Fruit fly (Drosophila melanogaster) whole organism, pupa: ENCODE data around the gene CG11878.
A peak's percentile ranks its signal among the peaks of the same experiment; 100 is the strongest.

Experiments
- CG10348 ChIP-seq: fragments of 200-800 bp; sonication (Bioruptor generic); IDR thresholded peaks from 2 replicates; pipeline ENCODE4 v1.3.6; 2022; ENCODE audit warnings: missing biosample characterization, missing genetic modification characterization
- CG12605 ChIP-seq: fragments of 200-800 bp; sonication (Bioruptor generic); IDR thresholded peaks from 2 replicates; pipeline ENCODE4 v1.3.6; 2022; ENCODE audit warnings: missing biosample characterization, missing genetic modification characterization
- CG13204 ChIP-seq: fragments of 200-800 bp; sonication (Bioruptor generic); optimal IDR thresholded peaks from 2 replicates; lab custom pipeline; 2018; ENCODE audit warnings: missing biosample characterization, mild to moderate bottlenecking, missing genetic modification characterization, moderate library complexity
- CG14655 ChIP-seq: fragments of 200-800 bp; sonication (Bioruptor generic); optimal IDR thresholded peaks from 3 replicates; lab custom pipeline; 2017; ENCODE audit warnings: mild to moderate bottlenecking, missing biosample characterization, missing genetic modification reagents, missing genetic modification characterization
- CG15710 ChIP-seq: fragments of 200-800 bp; sonication (Bioruptor generic); optimal IDR thresholded peaks from 2 replicates; lab custom pipeline; 2018; ENCODE audit warnings: missing biosample characterization, mild to moderate bottlenecking, missing genetic modification characterization, moderate library complexity
- CG17806 ChIP-seq: fragments of 200-800 bp; sonication (Bioruptor generic); optimal IDR thresholded peaks from 2 replicates; lab custom pipeline; 2018; ENCODE audit warnings: missing biosample characterization, mild to moderate bottlenecking, missing genetic modification characterization, moderate library complexity
- CG32121 ChIP-seq: fragments of 200-800 bp; sonication (Bioruptor generic); IDR thresholded peaks from 2 replicates; pipeline ENCODE4 v1.3.6; 2022; ENCODE audit warnings: missing biosample characterization, missing genetic modification characterization
- CG34367 ChIP-seq: fragments of 200-800 bp; sonication (Bioruptor generic); optimal IDR thresholded peaks from 2 replicates; lab custom pipeline; 2018; ENCODE audit warnings: missing biosample characterization, mild to moderate bottlenecking, missing genetic modification characterization
- CG4496 ChIP-seq: fragments of 200-800 bp; sonication (Bioruptor generic); IDR thresholded peaks from 3 replicates; pipeline ENCODE4 v1.3.6; 2022; ENCODE audit warnings: missing biosample characterization, missing genetic modification characterization
- CG8159 ChIP-seq: fragments of 200-800 bp; sonication (Bioruptor generic); optimal IDR thresholded peaks from 3 replicates; lab custom pipeline; 2018; ENCODE audit warnings: missing biosample characterization, mild to moderate bottlenecking, missing genetic modification characterization, moderate library complexity
- CG8301 ChIP-seq: fragments of 200-800 bp; sonication (Bioruptor generic); optimal IDR thresholded peaks from 2 replicates; lab custom pipeline; 2018; ENCODE audit warnings: missing biosample characterization, mild to moderate bottlenecking, missing genetic modification characterization
- CG9948 ChIP-seq: fragments of 200-800 bp; sonication (Bioruptor generic); optimal IDR thresholded peaks from 2 replicates; lab custom pipeline; 2018; ENCODE audit warnings: missing biosample characterization, mild to moderate bottlenecking, missing genetic modification characterization, moderate library complexity
- D1 ChIP-seq: fragments of 200-800 bp; sonication (Bioruptor generic); optimal IDR thresholded peaks from 2 replicates; lab custom pipeline; 2018; ENCODE audit warnings: missing biosample characterization, mild to moderate bottlenecking, missing genetic modification characterization, moderate library complexity
- EcR ChIP-seq: fragments of 200-800 bp; sonication (Bioruptor generic); optimal IDR thresholded peaks from 3 replicates; lab custom pipeline; 2019; ENCODE audit warnings: missing biosample characterization, missing genetic modification characterization, mild to moderate bottlenecking, moderate library complexity, missing genetic modification reagents
- Ets98B ChIP-seq: fragments of 200-800 bp; sonication (Bioruptor generic); IDR thresholded peaks from 2 replicates; pipeline ENCODE4 v1.3.6; 2022; ENCODE audit warnings: missing biosample characterization, missing genetic modification characterization
- Pif1A ChIP-seq: fragments of 200-800 bp; sonication (Bioruptor generic); optimal IDR thresholded peaks from 3 replicates; lab custom pipeline; 2016; ENCODE audit warnings: missing biosample characterization, missing genetic modification characterization
- Pif1B ChIP-seq: fragments of 200-800 bp; sonication (Bioruptor generic); optimal IDR thresholded peaks from 3 replicates; lab custom pipeline; 2016; ENCODE audit warnings: missing biosample characterization, missing genetic modification characterization
- Snoo ChIP-seq: fragments of 200-800 bp; sonication (Bioruptor generic); optimal IDR thresholded peaks from 3 replicates; lab custom pipeline; 2017; ENCODE audit warnings: missing biosample characterization, mild to moderate bottlenecking, missing genetic modification characterization, inconsistent platforms
- fd96Ca ChIP-seq: fragments of 200-800 bp; sonication (Bioruptor generic); IDR thresholded peaks from 3 replicates; pipeline ENCODE4 v1.3.6; 2022; ENCODE audit warnings: missing biosample characterization, missing genetic modification characterization
- rn ChIP-seq: fragments of 200-800 bp; sonication (Bioruptor generic); IDR thresholded peaks from 2 replicates; pipeline ENCODE4 v1.3.6; 2022; ENCODE audit warnings: missing biosample characterization, missing genetic modification characterization

Gene CG11878

dm6 chr3R:25269909-25270308 lies 3.7 kb upstream of the CG11878 start, which contains the start of the genes CG11889 and CG11891:
TSS of gene CG11889 (plus strand) at chr3R:25270209.
TSS of gene CG11891 (plus strand) at chr3R:25270209.
- TF ChIP-seq Snoo (no peak), rn (GFP tag; lab: Robert Waterston, UW) (no peak), Ets98B (GFP tag; lab: Robert Waterston, UW) (no peak), Pif1B (GFP tag; lab: Kevin White, UChicago) (no peak)

DNA sequence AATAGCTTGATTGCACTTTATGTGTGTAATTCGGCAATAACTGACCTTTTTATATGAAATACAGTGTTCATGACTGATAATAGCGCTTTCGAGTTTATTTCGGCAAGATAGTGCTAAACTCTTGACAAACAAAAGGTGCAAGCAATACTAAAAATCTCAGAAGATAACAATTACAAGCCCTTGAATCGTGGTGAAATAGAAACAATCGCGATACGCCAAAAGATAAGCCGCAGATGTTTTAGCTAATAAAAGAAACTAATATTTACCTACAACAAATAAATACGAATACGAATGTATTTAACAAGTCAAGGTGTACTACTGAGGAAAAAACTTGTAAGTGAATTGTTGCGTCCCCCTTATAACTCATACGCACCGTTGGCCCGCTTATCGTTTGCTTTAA lies 1.6 kb downstream of the CG11878 start:
- TF ChIP-seq CG8159 (tag; lab: Kevin White, UChicago): no peak
- no peak for TF ChIP-seq CG12605
- no peak for TF ChIP-seq rn (GFP tag; lab: Robert Waterston, UW)
- no peak for TF ChIP-seq D1 (tag; lab: Kevin White, UChicago)
- TF ChIP-seq CG32121: no peak
- TF ChIP-seq Pif1A (GFP tag; lab: Kevin White, UChicago): no peak
- TF ChIP-seq CG10348 (GFP tag; lab: Robert Waterston, UW): no peak
- TF ChIP-seq Snoo: no peak
- TF ChIP-seq CG15710 (tag; lab: Kevin White, UChicago): no peak
- TF ChIP-seq Pif1B (GFP tag; lab: Kevin White, UChicago): no peak

dm6 chr3R:25277112-25277511 lies 3.5 kb downstream of the CG11878 start, which contains the start of gene CG10513:
TSS of gene CG10513 (minus strand) at chr3R:25277212.
- TF ChIP-seq CG32121 (no peak), CG14655 (no peak), Ets98B (GFP tag; lab: Robert Waterston, UW) (no peak), CG4496 (GFP tag; lab: Robert Waterston, UW) (no peak), CG15710 (tag; lab: Kevin White, UChicago) (no peak), CG10348 (GFP tag; lab: Robert Waterston, UW) (no peak), Pif1B (GFP tag; lab: Kevin White, UChicago) (no peak), Snoo (no peak), CG9948 (tag; lab: Kevin White, UChicago) (no peak), D1 (tag; lab: Kevin White, UChicago) (no peak), CG13204 (GFP tag; lab: Kevin White, UChicago) (no peak)
- TF ChIP-seq, all 21 proteins: peak for 0

DNA sequence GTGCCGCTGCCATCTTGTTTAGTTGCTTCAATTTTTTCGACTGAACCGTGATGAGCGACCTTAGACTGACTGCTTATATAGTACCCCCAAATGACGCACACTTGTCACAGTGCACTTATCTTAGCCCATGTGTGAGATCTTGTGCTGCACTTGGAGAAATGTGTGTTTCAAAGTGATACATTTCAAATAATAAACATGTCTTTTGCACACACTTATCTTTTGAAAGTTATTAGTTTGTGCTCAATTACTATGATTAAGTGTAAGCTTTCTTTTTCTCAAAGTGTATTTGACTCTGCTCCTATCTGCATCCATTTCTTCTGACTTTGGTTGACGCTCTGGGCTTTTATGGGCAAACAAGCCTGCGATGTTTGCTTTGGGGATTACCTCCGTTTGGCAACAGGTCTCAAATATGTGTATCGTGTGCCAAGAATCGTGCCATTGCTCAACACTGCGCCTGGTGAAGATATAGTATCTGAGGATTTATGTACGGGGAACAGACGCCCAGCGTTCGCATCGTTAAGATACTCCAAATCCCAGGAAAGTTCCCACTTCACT lies 6.2 kb downstream of the CG11878 start, which contains the start of gene CG10514:
TSS of gene CG10514 (minus strand) at position 51 of the 555 bp plus-strand sequence.
- TF ChIP-seq Pif1A (GFP tag; lab: Kevin White, UChicago) (peak; percentile 6), Pif1B (GFP tag; lab: Kevin White, UChicago) (no peak)

dm6 chr3R:25281165-25281564 lies 7.5 kb downstream of the CG11878 start, which contains the start of gene CG11892:
TSS of gene CG11892 (plus strand) at chr3R:25281548.
- TF ChIP-seq CG34367 (tag; lab: Kevin White, UChicago) (no peak), CG8301 (tag; lab: Kevin White, UChicago) (no peak), Ets98B (GFP tag; lab: Robert Waterston, UW) (no peak), CG9948 (tag; lab: Kevin White, UChicago) (no peak), CG12605 (no peak), CG13204 (GFP tag; lab: Kevin White, UChicago) (no peak), CG14655 (no peak), EcR (GFP tag; lab: Kevin White, UChicago) (no peak), fd96Ca (GFP tag; lab: Robert Waterston, UW) (no peak), Snoo (no peak)

- TF ChIP-seq CG8159 (tag; lab: Kevin White, UChicago) (no peak), CG13204 (GFP tag; lab: Kevin White, UChicago) (no peak), CG34367 (tag; lab: Kevin White, UChicago) (no peak), Snoo (no peak), CG15710 (tag; lab: Kevin White, UChicago) (no peak), rn (GFP tag; lab: Robert Waterston, UW) (no peak), fd96Ca (GFP tag; lab: Robert Waterston, UW) (no peak), CG10348 (GFP tag; lab: Robert Waterston, UW) (no peak), CG17806 (tag; lab: Kevin White, UChicago) (no peak)
Measured at dm6 chr3R:25283209-25283670, 9.6 kb downstream of the CG11878 start, which contains the start of gene CG31300. TSS of gene CG31300 (plus strand) at chr3R:25283620.

DNA sequence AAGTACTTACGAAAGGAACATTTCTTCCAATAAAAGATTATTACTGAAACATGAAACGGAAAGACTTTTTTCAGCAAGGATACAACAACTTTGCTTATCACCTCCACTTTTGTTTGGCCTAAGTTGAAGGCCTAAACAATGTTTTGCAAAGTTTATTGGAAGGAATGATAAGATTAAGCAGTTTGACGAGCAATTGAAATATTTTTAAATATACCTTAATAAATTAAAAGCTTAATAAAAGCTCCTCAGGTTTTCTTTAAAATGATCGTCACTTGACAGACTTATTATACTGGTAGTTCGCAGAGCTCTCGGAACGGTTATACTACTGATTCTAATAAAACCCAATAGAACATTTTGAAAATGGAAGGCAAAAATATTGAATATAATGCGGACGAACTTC lies 11.5 kb downstream of the CG11878 start, which contains the start of gene CG31104:
TSS of gene CG31104 (plus strand) at position 301 of the 400 bp plus-strand sequence.
- TF ChIP-seq EcR (GFP tag; lab: Kevin White, UChicago): no peak
- TF ChIP-seq D1 (tag; lab: Kevin White, UChicago): no peak
- no peak for TF ChIP-seq CG34367 (tag; lab: Kevin White, UChicago)
- no peak for TF ChIP-seq Pif1B (GFP tag; lab: Kevin White, UChicago)
- TF ChIP-seq CG10348 (GFP tag; lab: Robert Waterston, UW): no peak
- no peak for TF ChIP-seq Snoo
- TF ChIP-seq Pif1A (GFP tag; lab: Kevin White, UChicago): no peak
